Fruit fly (Drosophila melanogaster) whole organism, embryonic: ENCODE measurements around the gene xmas.

Experiments
- Antp ChIP-seq: fragments of 200-800 bp; sonication (Bioruptor generic); optimal IDR thresholded peaks from 3 replicates; lab custom pipeline; 2016; ENCODE audit warnings: missing biosample characterization, missing genetic modification characterization
- CG11504 ChIP-seq: fragments of 200-800 bp; sonication (Bioruptor generic); optimal IDR thresholded peaks from 3 replicates; lab custom pipeline; 2019; ENCODE audit warnings: missing biosample characterization, mild to moderate bottlenecking, missing genetic modification characterization, moderate library complexity
- CG12071 ChIP-seq: fragments of 200-800 bp; sonication (Bioruptor generic); optimal IDR thresholded peaks from 3 replicates; lab custom pipeline; 2018; ENCODE audit warnings: missing biosample characterization, mild to moderate bottlenecking, missing genetic modification characterization
- CG14050 ChIP-seq: fragments of 200-800 bp; sonication (Bioruptor generic); IDR thresholded peaks from 3 replicates; pipeline ENCODE4 v1.3.6; 2022; ENCODE audit warnings: missing biosample characterization, missing genetic modification characterization
- CG16779 ChIP-seq: fragments of 200-800 bp; sonication (Bioruptor generic); IDR thresholded peaks from 2 replicates; pipeline ENCODE4 v1.3.6; 2022; ENCODE audit warnings: missing biosample characterization, missing genetic modification characterization
- CG17385 ChIP-seq: fragments of 200-800 bp; sonication (Bioruptor generic); optimal IDR thresholded peaks from 3 replicates; lab custom pipeline; 2018; ENCODE audit warnings: missing biosample characterization, mild to moderate bottlenecking, missing genetic modification characterization
- CG17612 ChIP-seq: fragments of 200-800 bp; sonication (Bioruptor generic); IDR thresholded peaks from 2 replicates; pipeline ENCODE4 v1.3.6; 2022; ENCODE audit warnings: missing biosample characterization, missing genetic modification characterization
- CG30020 ChIP-seq: fragments of 200-800 bp; optimal IDR thresholded peaks from 2 replicates; lab custom pipeline; 2019; ENCODE audit warnings: missing biosample characterization, mild to moderate bottlenecking, missing genetic modification characterization, moderate library complexity
- CG3065 ChIP-seq: fragments of 200-800 bp; sonication (Bioruptor generic); optimal IDR thresholded peaks from 2 replicates; lab custom pipeline; 2016; ENCODE audit warnings: missing biosample characterization, missing genetic modification characterization
- CG31224 ChIP-seq: fragments of 200-800 bp; sonication (Bioruptor generic); IDR thresholded peaks from 2 replicates; pipeline ENCODE4 v1.3.6; 2022; ENCODE audit warnings: missing biosample characterization, missing genetic modification characterization
- CG3163 ChIP-seq: fragments of 200-800 bp; sonication (Bioruptor generic); optimal IDR thresholded peaks from 3 replicates; lab custom pipeline; 2016; ENCODE audit warnings: missing biosample characterization, missing genetic modification characterization
- CG3847 ChIP-seq: fragments of 200-800 bp; sonication (Bioruptor generic); IDR thresholded peaks from 2 replicates; pipeline ENCODE4 v1.3.6; 2022; ENCODE audit warnings: missing biosample characterization, missing genetic modification characterization
- CG4424 ChIP-seq: fragments of 200-800 bp; sonication (Bioruptor generic); optimal IDR thresholded peaks from 3 replicates; lab custom pipeline; 2016; ENCODE audit warnings: missing biosample characterization, missing genetic modification characterization
- CG6765 ChIP-seq: fragments of 200-800 bp; sonication (Bioruptor generic); optimal IDR thresholded peaks from 3 replicates; lab custom pipeline; 2017; ENCODE audit warnings: missing biosample characterization, mild to moderate bottlenecking, missing genetic modification characterization
- CG6791 ChIP-seq: fragments of 200-800 bp; sonication (Bioruptor generic); IDR thresholded peaks from 3 replicates; pipeline ENCODE4 v1.3.6; 2022; ENCODE audit warnings: missing biosample characterization, missing genetic modification characterization; ENCODE audit not compliant: partially characterized antibody
- CG8388 ChIP-seq: fragments of 200-800 bp; sonication (Bioruptor generic); optimal IDR thresholded peaks from 2 replicates; lab custom pipeline; 2019; ENCODE audit warnings: missing biosample characterization, mild to moderate bottlenecking, missing genetic modification characterization, moderate library complexity
- CG9727 ChIP-seq: fragments of 200-800 bp; sonication (Bioruptor generic); optimal IDR thresholded peaks from 3 replicates; lab custom pipeline; 2017; ENCODE audit warnings: missing biosample characterization, mild to moderate bottlenecking, missing genetic modification characterization
- D19A ChIP-seq: fragments of 200-800 bp; optimal IDR thresholded peaks from 3 replicates; lab custom pipeline; 2019; ENCODE audit warnings: missing biosample characterization, mild to moderate bottlenecking, missing genetic modification characterization, moderate library complexity
- Dll ChIP-seq: fragments of 200-800 bp; sonication (Bioruptor generic); IDR thresholded peaks from 4 replicates; pipeline ENCODE4 v1.3.6; 2022; ENCODE audit warnings: missing biosample characterization, missing genetic modification characterization; ENCODE audit not compliant: partially characterized antibody
- Drgx ChIP-seq: fragments of 200-800 bp; sonication (Bioruptor generic); IDR thresholded peaks from 2 replicates; pipeline ENCODE4 v1.3.6; 2022; ENCODE audit warnings: missing biosample characterization, missing genetic modification characterization
- E2f2 ChIP-seq: fragments of 200-800 bp; sonication (Bioruptor generic); IDR thresholded peaks from 2 replicates; pipeline ENCODE4 v1.3.6; 2022; ENCODE audit warnings: missing biosample characterization, missing genetic modification characterization
- Fer1 ChIP-seq: fragments of 200-800 bp; sonication (Bioruptor generic); optimal IDR thresholded peaks from 2 replicates; lab custom pipeline; 2017; ENCODE audit warnings: missing biosample characterization, mild to moderate bottlenecking, missing genetic modification characterization
- H15 ChIP-seq: fragments of 200-800 bp; sonication (Bioruptor generic); IDR thresholded peaks from 3 replicates; pipeline ENCODE4 v1.3.6; 2022; ENCODE audit warnings: missing biosample characterization, missing genetic modification characterization
- H2.0 ChIP-seq: fragments of 200-800 bp; sonication (Bioruptor generic); IDR thresholded peaks from 2 replicates; pipeline ENCODE4 v1.3.6; 2022; ENCODE audit warnings: missing biosample characterization, missing genetic modification characterization
- HLH4C ChIP-seq: fragments of 200-800 bp; sonication (Bioruptor generic); IDR thresholded peaks from 3 replicates; pipeline ENCODE4 v1.3.6; 2022; ENCODE audit warnings: missing biosample characterization, missing genetic modification characterization; ENCODE audit not compliant: partially characterized antibody
- HLHmδ ChIP-seq: fragments of 200-800 bp; sonication (Bioruptor generic); optimal IDR thresholded peaks from 2 replicates; lab custom pipeline; 2018; ENCODE audit warnings: missing biosample characterization, mild to moderate bottlenecking, missing genetic modification characterization, moderate library complexity
- Hmx ChIP-seq: fragments of 200-800 bp; sonication (Bioruptor generic); optimal IDR thresholded peaks from 2 replicates; lab custom pipeline; 2016; ENCODE audit warnings: missing biosample characterization, missing genetic modification characterization
- Hr39 ChIP-seq: fragments of >200 bp; optimal IDR thresholded peaks from 2 replicates; lab custom pipeline; 2017
- Hr51 ChIP-seq, 2 experiments: fragments of 200-800 bp; sonication (Bioruptor generic); optimal IDR thresholded peaks; 2 replicates in 1 of 2; 3 replicates in 1 of 2; lab custom pipeline; 2016 to 2018; ENCODE audit warnings: missing biosample characterization in 2 of 2, missing genetic modification characterization in 2 of 2, mild to moderate bottlenecking in 1 of 2, moderate library complexity in 1 of 2
- Mrtf ChIP-seq: fragments of 200-800 bp; sonication (Bioruptor generic); IDR thresholded peaks from 3 replicates; pipeline ENCODE4 v1.3.6; 2022; ENCODE audit warnings: missing biosample characterization, missing genetic modification characterization
- NC2α ChIP-seq: fragments of 200-800 bp; sonication (Bioruptor generic); optimal IDR thresholded peaks from 2 replicates; lab custom pipeline; 2016; ENCODE audit warnings: missing biosample characterization, missing genetic modification characterization
- Nf-YA ChIP-seq: fragments of 200-800 bp; sonication (Bioruptor generic); IDR thresholded peaks from 2 replicates; pipeline ENCODE4 v1.3.6; 2022; ENCODE audit warnings: missing biosample characterization, missing genetic modification characterization
- Opbp ChIP-seq: fragments of 200-800 bp; sonication (Bioruptor generic); IDR thresholded peaks from 3 replicates; pipeline ENCODE4 v1.3.6; 2022; ENCODE audit warnings: missing biosample characterization, missing genetic modification characterization; ENCODE audit not compliant: partially characterized antibody
- Side ChIP-seq: fragments of 200-800 bp; sonication (Bioruptor generic); optimal IDR thresholded peaks from 2 replicates; lab custom pipeline; 2016; ENCODE audit warnings: missing biosample characterization, missing genetic modification characterization
- Stat92E ChIP-seq, 3 experiments: fragments of >200 bp in 2 of 3; fragments of 200-800 bp in 1 of 3; sonication (Bioruptor generic) in 1 of 3; optimal IDR thresholded peaks; 2 replicates each; lab custom pipeline; 2017 to 2019; ENCODE audit warnings: missing biosample characterization in 3 of 3, missing genetic modification characterization in 3 of 3, mild to moderate bottlenecking in 1 of 3, moderate library complexity in 1 of 3
- ara ChIP-seq: fragments of 200-800 bp; sonication (Bioruptor generic); IDR thresholded peaks from 2 replicates; pipeline ENCODE4 v1.3.6; 2022; ENCODE audit warnings: missing biosample characterization, missing genetic modification characterization
- bbx ChIP-seq: fragments of 200-800 bp; sonication (Bioruptor generic); IDR thresholded peaks from 2 replicates; pipeline ENCODE4 v1.3.6; 2022; ENCODE audit warnings: missing biosample characterization, missing genetic modification characterization; ENCODE audit not compliant: partially characterized antibody
- crc ChIP-seq: fragments of 200-800 bp; sonication (Bioruptor generic); optimal IDR thresholded peaks from 2 replicates; lab custom pipeline; 2016; ENCODE audit warnings: missing biosample characterization, missing genetic modification characterization
- danr ChIP-seq: fragments of 200-800 bp; sonication (Bioruptor generic); IDR thresholded peaks from 2 replicates; pipeline ENCODE4 v1.3.6; 2022; ENCODE audit warnings: missing biosample characterization, missing genetic modification characterization
- inv ChIP-seq: fragments of 200-800 bp; sonication (Bioruptor generic); IDR thresholded peaks from 2 replicates; pipeline ENCODE4 v1.3.6; 2022; ENCODE audit warnings: missing biosample characterization, missing genetic modification characterization; ENCODE audit not compliant: partially characterized antibody
- lmd ChIP-seq: fragments of 200-800 bp; sonication (Bioruptor generic); IDR thresholded peaks from 2 replicates; pipeline ENCODE4 v1.3.6; 2022; ENCODE audit warnings: missing biosample characterization, missing genetic modification characterization
- phol ChIP-seq: fragments of 200-800 bp; sonication (Bioruptor generic); optimal IDR thresholded peaks from 3 replicates; lab custom pipeline; 2018; ENCODE audit warnings: missing biosample characterization, mild to moderate bottlenecking, missing genetic modification characterization, moderate library complexity
- salm ChIP-seq: fragments of 200-800 bp; sonication (Bioruptor generic); optimal IDR thresholded peaks from 2 replicates; lab custom pipeline; 2018; ENCODE audit warnings: missing biosample characterization, mild to moderate bottlenecking, missing genetic modification characterization
- sisA ChIP-seq: fragments of 200-800 bp; sonication (Bioruptor generic); IDR thresholded peaks from 2 replicates; pipeline ENCODE4 v1.3.6; 2022; ENCODE audit warnings: missing biosample characterization, missing genetic modification characterization
- tll ChIP-seq, 2 experiments: fragments of 200-800 bp in 1 of 2; fragments of >200 bp in 1 of 2; sonication (Bioruptor generic) in 1 of 2; optimal IDR thresholded peaks; 2 replicates each; lab custom pipeline; 2017 to 2019; ENCODE audit warnings: missing biosample characterization in 2 of 2, missing genetic modification characterization in 2 of 2, mild to moderate bottlenecking in 1 of 2, moderate library complexity in 1 of 2
- tup ChIP-seq: fragments of 200-800 bp; sonication (Bioruptor generic); optimal IDR thresholded peaks from 2 replicates; lab custom pipeline; 2016; ENCODE audit warnings: missing biosample characterization, mild to moderate bottlenecking, missing genetic modification characterization, moderate library complexity
- unpg ChIP-seq: fragments of 200-800 bp; sonication (Bioruptor generic); optimal IDR thresholded peaks from 3 replicates; lab custom pipeline; 2018; ENCODE audit warnings: missing biosample characterization, mild to moderate bottlenecking, missing genetic modification characterization, moderate library complexity
- zen ChIP-seq: fragments of 200-800 bp; sonication (Bioruptor generic); optimal IDR thresholded peaks from 3 replicates; lab custom pipeline; 2018; ENCODE audit warnings: missing biosample characterization, mild to moderate bottlenecking, missing genetic modification characterization, moderate library complexity

Gene xmas

dm6 chrX:17129733-17130466 is 29.2 kb downstream of the xmas start (continued):
- TF ChIP-seq CG6765 (GFP tag; lab: Kevin White, UChicago) = peak; percentile 79
- TF ChIP-seq Drgx (GFP tag; lab: Robert Waterston, UW) = peak; percentile 57; the same call in 1 of the 2 replicates
- no peak for TF ChIP-seq Side (GFP tag; lab: Kevin White, UChicago)
- TF ChIP-seq Hmx (GFP tag; lab: Kevin White, UChicago) = no peak
- TF ChIP-seq CG8388 (GFP tag; lab: Kevin White, UChicago) = peak; percentile 82
- peak; percentile 64 for TF ChIP-seq danr (GFP tag; lab: Robert Waterston, UW)
- peak; percentile 75 for TF ChIP-seq sisA
- peak; percentile 62; the same call in 1 of the 3 replicates for TF ChIP-seq H15
- TF ChIP-seq H2.0 (GFP tag; lab: Robert Waterston, UW) = peak; percentile 73
- no peak for TF ChIP-seq crc (GFP tag; lab: Kevin White, UChicago)
- peak; percentile 82 for TF ChIP-seq phol
- TF ChIP-seq Antp (GFP tag; lab: Kevin White, UChicago) = no peak
- TF ChIP-seq salm (tag; lab: Kevin White, UChicago) = peak; percentile 71
- TF ChIP-seq HLH4C (GFP tag; lab: Robert Waterston, UW) = no peak
- peak; percentile 53; the same call in 1 of the 3 replicates for TF ChIP-seq Mrtf
- TF ChIP-seq NC2α (GFP tag; lab: Kevin White, UChicago) = no peak
- TF ChIP-seq Hr51 (GFP tag; optimal IDR thresholded peaks at IDR 0.05; lab: Kevin White, UChicago) = peak in 1 of 2 experiments; percentile 92
- peak; percentile 74 for TF ChIP-seq lmd
- TF ChIP-seq CG16779 (GFP tag; lab: Robert Waterston, UW) = no peak
- TF ChIP-seq tup (GFP tag; lab: Kevin White, UChicago) = peak; percentile 16
- TF ChIP-seq inv = no peak
- TF ChIP-seq CG6791 = no peak
- TF ChIP-seq ara (GFP tag; lab: Robert Waterston, UW) = peak; percentile 57; the same call in 1 of the 2 replicates
- TF ChIP-seq CG31224 (GFP tag; lab: Robert Waterston, UW) = peak; percentile 66
- TF ChIP-seq CG3065 (GFP tag; lab: Kevin White, UChicago) = peak; percentile 22
- TF ChIP-seq CG14050 (GFP tag; lab: Robert Waterston, UW) = peak; percentile 69; the same call in 2 of the 3 replicates
- TF ChIP-seq bbx (GFP tag; lab: Robert Waterston, UW) = no peak
- peak; percentile 84 for TF ChIP-seq CG9727
- TF ChIP-seq CG17612 (GFP tag; lab: Robert Waterston, UW) = peak; percentile 42; the same call in 1 of the 2 replicates
- peak; percentile 68 for TF ChIP-seq CG4424 (GFP tag; lab: Kevin White, UChicago)
- TF ChIP-seq zen (tag; lab: Kevin White, UChicago) = peak; percentile 53
- no peak for TF ChIP-seq CG12071
- TF ChIP-seq Nf-YA (GFP tag; lab: Robert Waterston, UW) = peak; percentile 41; the same call in 1 of the 2 replicates
- peak; percentile 87 for TF ChIP-seq unpg (GFP tag; lab: Kevin White, UChicago)
- TF ChIP-seq Opbp (GFP tag; lab: Robert Waterston, UW) = no peak
- TF ChIP-seq HLHmδ (GFP tag; lab: Kevin White, UChicago) = no peak
- no peak for TF ChIP-seq Dll (GFP tag; lab: Robert Waterston, UW)
- peak; percentile 83 for TF ChIP-seq D19A
- peak; percentile 84 for TF ChIP-seq CG17385 (GFP tag; lab: Kevin White, UChicago)
- no peak for TF ChIP-seq Stat92E (GFP tag; optimal IDR thresholded peaks at IDR 0.05; lab: Kevin White, UChicago)
- peak; percentile 12 for TF ChIP-seq CG3163 (GFP tag; lab: Kevin White, UChicago)
- no peak for TF ChIP-seq tll (GFP tag; optimal IDR thresholded peaks at IDR 0.05; lab: Kevin White, UChicago)
- peak; percentile 63; the same call in 1 of the 2 replicates for TF ChIP-seq E2f2
- no peak for TF ChIP-seq Hr39 (lab: Kevin White, UChicago)
- TF ChIP-seq CG30020 = peak; percentile 33
- peak; percentile 88 for TF ChIP-seq CG11504 (tag; lab: Kevin White, UChicago)
- peak; percentile 78 for TF ChIP-seq CG3847 (GFP tag; lab: Robert Waterston, UW)
- TF ChIP-seq Fer1 (GFP tag; lab: Kevin White, UChicago) = peak; percentile 89
